Worm (Caenorhabditis elegans) whole organism, L1 larva: Measurements from ENCODE around the gene F35C11.7.

Experiments used
- C16A3.4 ChIP-seq: fragments of 150-350 bp; optimal IDR thresholded peaks from 2 replicates; lab custom pipeline; 2014; ENCODE audit warnings: missing biosample characterization, missing genetic modification characterization
- C34B4.2 ChIP-seq: sonication (generic microtip); optimal IDR thresholded peaks from 2 replicates; lab custom pipeline; 2017; ENCODE audit warnings: mild to moderate bottlenecking, missing genetic modification characterization, missing compliant biosample characterization
- F16B12.6 ChIP-seq: fragments of 150-350 bp; optimal IDR thresholded peaks from 2 replicates; lab custom pipeline; 2014; ENCODE audit warnings: missing biosample characterization, missing genetic modification characterization
- aha-1 ChIP-seq: fragments of 150-350 bp; optimal IDR thresholded peaks from 2 replicates; lab custom pipeline; 2014; ENCODE audit warnings: missing biosample characterization, missing genetic modification characterization
- ama-1 ChIP-seq: fragments of 150-350 bp; optimal IDR thresholded peaks from 2 replicates; lab custom pipeline; 2014
- blmp-1 ChIP-seq: fragments of 150-350 bp; optimal IDR thresholded peaks from 2 replicates; lab custom pipeline; 2014; ENCODE audit warnings: missing biosample characterization, missing genetic modification characterization
- ceh-63 ChIP-seq: fragments of 200-800 bp; sonication (Bioruptor generic); optimal IDR thresholded peaks from 2 replicates; lab custom pipeline; 2018; ENCODE audit warnings: mild to moderate bottlenecking, missing genetic modification characterization, missing compliant biosample characterization
- ceh-8 ChIP-seq: fragments of 200-800 bp; sonication (Bioruptor generic); optimal IDR thresholded peaks from 2 replicates; lab custom pipeline; 2018; ENCODE audit warnings: mild to moderate bottlenecking, missing genetic modification characterization, moderate library complexity, missing compliant biosample characterization
- ceh-82 ChIP-seq, 3 experiments: fragments of 150-350 bp in 1 of 3; sonication (generic microtip) in 2 of 3; optimal IDR thresholded peaks; 2 replicates each; lab custom pipeline; 2014 to 2017; ENCODE audit warnings: missing biosample characterization in 3 of 3, missing genetic modification characterization in 3 of 3
- ceh-88 ChIP-seq: fragments of 200-800 bp; sonication (Bioruptor generic); IDR thresholded peaks from 2 replicates; pipeline ENCODE4 v1.3.6; 2022; ENCODE audit warnings: missing genetic modification characterization, missing compliant biosample characterization
- dpl-1 ChIP-seq, 3 experiments: fragments of 150-350 bp in 2 of 3; sonication (generic microtip) in 1 of 3; optimal IDR thresholded peaks; 2 replicates each; lab custom pipeline; 2014 to 2017; ENCODE audit warnings: missing biosample characterization in 3 of 3, missing genetic modification characterization in 3 of 3, missing genetic modification reagents in 3 of 3
- dsc-1 ChIP-seq: sonication (generic microtip); optimal IDR thresholded peaks from 2 replicates; lab custom pipeline; 2016; ENCODE audit warnings: mild to moderate bottlenecking, missing genetic modification characterization, missing compliant biosample characterization
- egl-13 ChIP-seq: sonication (generic microtip); optimal IDR thresholded peaks from 2 replicates; lab custom pipeline; 2016; ENCODE audit warnings: missing genotype, missing genetic modification reagents, missing genetic modification characterization, missing compliant biosample characterization
- egl-27 ChIP-seq, 2 experiments: fragments of 150-350 bp in 1 of 2; sonication (generic microtip); optimal IDR thresholded peaks; 3 replicates each; lab custom pipeline; 2017 to 2018; ENCODE audit warnings: missing biosample characterization in 2 of 2, missing genetic modification characterization in 2 of 2, missing genetic modification reagents in 2 of 2
- elt-2 ChIP-seq: sonication (generic microtip); optimal IDR thresholded peaks from 2 replicates; lab custom pipeline; 2016; ENCODE audit warnings: missing genetic modification characterization, mild to moderate bottlenecking, inconsistent platforms, missing compliant biosample characterization, missing genetic modification reagents
- elt-3 ChIP-seq, 6 experiments: fragments of 150-350 bp in 1 of 6; sonication (generic microtip); optimal IDR thresholded peaks; 2 replicates each; lab custom pipeline; 2017 to 2018; ENCODE audit warnings: missing biosample characterization in 6 of 6, missing genetic modification characterization in 6 of 6, inconsistent platforms in 1 of 6
- ets-5 ChIP-seq: fragments of 200-800 bp; sonication (Bioruptor generic); IDR thresholded peaks from 2 replicates; pipeline ENCODE4 v1.3.6; 2022; ENCODE audit warnings: missing genetic modification characterization, missing compliant biosample characterization
- fkh-10 ChIP-seq: sonication (generic microtip); optimal IDR thresholded peaks from 2 replicates; lab custom pipeline; 2017; ENCODE audit warnings: missing biosample characterization, missing genetic modification reagents, missing genetic modification characterization
- fkh-4 ChIP-seq: sonication (generic microtip); optimal IDR thresholded peaks from 2 replicates; lab custom pipeline; 2016; ENCODE audit warnings: missing compliant biosample characterization, missing genetic modification characterization, borderline replicate concordance
- fkh-8 ChIP-seq: sonication (generic microtip); optimal IDR thresholded peaks from 2 replicates; lab custom pipeline; 2016; ENCODE audit warnings: mild to moderate bottlenecking, missing genetic modification characterization, missing compliant biosample characterization
- fos-1 ChIP-seq: fragments of 150-350 bp; optimal IDR thresholded peaks from 2 replicates; lab custom pipeline; 2014; ENCODE audit warnings: missing biosample characterization, missing genetic modification characterization
- grh-1 ChIP-seq: fragments of 200-800 bp; sonication (Bioruptor generic); IDR thresholded peaks from 2 replicates; pipeline ENCODE4 v1.3.6; 2022; ENCODE audit warnings: missing genetic modification reagents, missing genetic modification characterization, missing compliant biosample characterization
- hlh-17 ChIP-seq: fragments of 200-800 bp; sonication (Bioruptor generic); optimal IDR thresholded peaks from 2 replicates; lab custom pipeline; 2018; ENCODE audit warnings: missing genetic modification characterization, mild to moderate bottlenecking, missing compliant biosample characterization, moderate library complexity, borderline replicate concordance
- hlh-4 ChIP-seq: sonication (generic microtip); optimal IDR thresholded peaks from 2 replicates; lab custom pipeline; 2016; ENCODE audit warnings: mild to moderate bottlenecking, missing genetic modification characterization, missing compliant biosample characterization
- hpl-2 ChIP-seq: fragments of 150-350 bp; optimal IDR thresholded peaks from 2 replicates; lab custom pipeline; 2014; ENCODE audit warnings: missing biosample characterization, missing genetic modification reagents, missing genetic modification characterization
- isw-1 ChIP-seq: fragments of 200-800 bp; sonication (Bioruptor generic); IDR thresholded peaks from 2 replicates; pipeline ENCODE4 v1.3.6; 2022; ENCODE audit warnings: missing genetic modification characterization, missing compliant biosample characterization
- lin-14 ChIP-seq: fragments of 200-800 bp; sonication (Bioruptor generic); optimal IDR thresholded peaks from 2 replicates; lab custom pipeline; 2018; ENCODE audit warnings: mild to moderate bottlenecking, missing genetic modification characterization, moderate library complexity, missing compliant biosample characterization
- lin-15B ChIP-seq: fragments of 150-350 bp; sonication (generic microtip); optimal IDR thresholded peaks from 3 replicates; lab custom pipeline; 2014; ENCODE audit warnings: missing biosample characterization, missing genetic modification characterization
- lin-35 ChIP-seq, 2 experiments: fragments of 150-350 bp; optimal IDR thresholded peaks; 2 replicates each; lab custom pipeline; 2014; ENCODE audit warnings: missing biosample characterization in 2 of 2, missing genetic modification characterization in 2 of 2, missing genetic modification reagents in 2 of 2
- mef-2 ChIP-seq: fragments of 150-350 bp; optimal IDR thresholded peaks from 2 replicates; lab custom pipeline; 2014; ENCODE audit warnings: missing biosample characterization, missing genetic modification characterization
- mep-1 ChIP-seq: fragments of 150-350 bp; optimal IDR thresholded peaks from 2 replicates; lab custom pipeline; 2014; ENCODE audit warnings: missing biosample characterization, missing genetic modification characterization
- nhr-11 ChIP-seq: fragments of 150-350 bp; optimal IDR thresholded peaks from 2 replicates; lab custom pipeline; 2014; ENCODE audit warnings: missing biosample characterization, missing genetic modification characterization
- nhr-12 ChIP-seq: sonication (generic microtip); optimal IDR thresholded peaks from 2 replicates; lab custom pipeline; 2017; ENCODE audit warnings: missing biosample characterization, missing genetic modification characterization
- nhr-19 ChIP-seq: fragments of 200-800 bp; sonication (Bioruptor generic); conservative IDR thresholded peaks from 2 replicates; pipeline ENCODE4 v1.3.6; 2022; ENCODE audit warnings: missing genetic modification characterization, missing compliant biosample characterization
- nhr-28 ChIP-seq: fragments of 150-350 bp; optimal IDR thresholded peaks from 2 replicates; lab custom pipeline; 2014; ENCODE audit warnings: missing biosample characterization, missing genetic modification characterization
- nhr-47 ChIP-seq: sonication (generic microtip); optimal IDR thresholded peaks from 2 replicates; lab custom pipeline; 2016; ENCODE audit warnings: mild to moderate bottlenecking, missing genetic modification characterization, moderate library complexity, missing compliant biosample characterization
- nhr-85 ChIP-seq: sonication (generic microtip); peaks from one replicate; lab custom pipeline; 2016; ENCODE audit warnings: missing genetic modification characterization, inconsistent platforms, missing compliant biosample characterization
- nhr-90 ChIP-seq: sonication (generic microtip); optimal IDR thresholded peaks from 2 replicates; lab custom pipeline; 2016; ENCODE audit warnings: mild to moderate bottlenecking, missing genetic modification characterization, missing compliant biosample characterization; ENCODE audit not compliant: poor library complexity
- pag-3 ChIP-seq: sonication (generic microtip); optimal IDR thresholded peaks from 2 replicates; lab custom pipeline; 2017; ENCODE audit warnings: missing genetic modification characterization, mild to moderate bottlenecking, missing compliant biosample characterization, antibody characterized with exemption, borderline replicate concordance; ENCODE audit not compliant: insufficient read depth
- pax-3 ChIP-seq: fragments of 200-800 bp; sonication (Bioruptor generic); optimal IDR thresholded peaks from 2 replicates; lab custom pipeline; 2018; ENCODE audit warnings: mild to moderate bottlenecking, missing genetic modification characterization, moderate library complexity, missing compliant biosample characterization
- rnt-1 ChIP-seq: sonication (generic microtip); optimal IDR thresholded peaks from 2 replicates; lab custom pipeline; 2016; ENCODE audit warnings: mild to moderate bottlenecking, missing genetic modification characterization, moderate library complexity, missing compliant biosample characterization
- skn-1 ChIP-seq: fragments of 150-350 bp; optimal IDR thresholded peaks from 2 replicates; lab custom pipeline; 2014; ENCODE audit warnings: missing biosample characterization, missing genetic modification characterization
- snpc-4 ChIP-seq: fragments of 150-350 bp; optimal IDR thresholded peaks from 2 replicates; lab custom pipeline; 2014; ENCODE audit warnings: missing biosample characterization, missing genetic modification characterization
- snu-23 ChIP-seq: sonication (generic microtip); optimal IDR thresholded peaks from 2 replicates; lab custom pipeline; 2016; ENCODE audit warnings: missing genetic modification characterization, missing compliant biosample characterization
- tlp-1 ChIP-seq: fragments of 150-350 bp; optimal IDR thresholded peaks from 2 replicates; lab custom pipeline; 2014; ENCODE audit warnings: missing biosample characterization, missing genetic modification characterization
- unc-130 ChIP-seq: fragments of 150-350 bp; optimal IDR thresholded peaks from 2 replicates; lab custom pipeline; 2017; ENCODE audit warnings: missing biosample characterization, missing genetic modification characterization, inconsistent platforms
- unc-62 ChIP-seq: fragments of 150-350 bp; optimal IDR thresholded peaks from 2 replicates; lab custom pipeline; 2014; ENCODE audit warnings: missing biosample characterization, missing genetic modification reagents, missing genetic modification characterization
- unc-86 ChIP-seq: sonication (generic microtip); optimal IDR thresholded peaks from 2 replicates; lab custom pipeline; 2016; ENCODE audit warnings: missing genetic modification characterization, missing compliant biosample characterization
- unc-98 ChIP-seq: fragments of 200-800 bp; sonication (Bioruptor generic); IDR thresholded peaks from 2 replicates; pipeline ENCODE4 v1.3.6; 2022; ENCODE audit warnings: missing genetic modification characterization, missing compliant biosample characterization
- vab-15 ChIP-seq: sonication (generic microtip); optimal IDR thresholded peaks from 2 replicates; lab custom pipeline; 2017; ENCODE audit warnings: missing genotype, mild to moderate bottlenecking, missing genetic modification characterization, missing compliant biosample characterization
- xbp-1 ChIP-seq: sonication (generic microtip); optimal IDR thresholded peaks from 2 replicates; lab custom pipeline; 2016; ENCODE audit warnings: missing genetic modification characterization, missing compliant biosample characterization
- zag-1 ChIP-seq: fragments of 150-350 bp; optimal IDR thresholded peaks from 2 replicates; lab custom pipeline; 2014; ENCODE audit warnings: missing biosample characterization, missing genetic modification characterization
- zip-4 ChIP-seq: fragments of 200-800 bp; sonication (Bioruptor generic); optimal IDR thresholded peaks from 2 replicates; lab custom pipeline; 2018; ENCODE audit warnings: mild to moderate bottlenecking, missing genetic modification characterization, moderate library complexity, missing compliant biosample characterization
- ztf-4 ChIP-seq: fragments of 150-350 bp; optimal IDR thresholded peaks from 2 replicates; lab custom pipeline; 2014; ENCODE audit warnings: missing biosample characterization, missing genetic modification characterization

Gene F35C11.7

DNA sequence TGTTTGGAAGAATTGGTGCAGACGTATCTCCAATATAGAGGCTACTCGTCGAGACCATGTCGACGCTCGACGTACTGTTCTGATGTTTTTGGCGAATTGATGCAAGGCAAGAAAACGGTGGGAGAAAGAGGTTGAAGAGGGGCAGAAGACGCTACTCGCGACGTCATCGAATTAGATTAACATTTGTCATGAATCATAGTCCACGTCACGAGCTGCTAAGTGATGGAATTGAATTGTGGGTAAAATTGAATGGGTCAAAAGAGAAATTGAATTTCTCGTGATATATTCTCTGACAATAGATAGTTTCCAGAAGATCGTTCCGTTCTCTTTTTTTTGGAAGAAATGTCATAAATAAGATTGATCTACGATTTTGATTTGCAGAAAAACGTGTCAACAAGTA, 3.6 kb downstream of the F35C11.7 start (continued):
- TF ChIP-seq lin-35 (GFP tag; optimal IDR thresholded peaks at IDR 0.05; lab: Kevin White, UChicago) (peak in 1 of 2 experiments; percentile 36), elt-3 (tag; optimal IDR thresholded peaks at IDR 0.05; lab: Kevin White, UChicago) (peak in 1 of 6 experiments; percentile 31), vab-15 (tag; lab: Kevin White, UChicago) (no peak), unc-86 (tag; lab: Kevin White, UChicago) (no peak), dsc-1 (tag; lab: Kevin White, UChicago) (no peak), mep-1 (no peak), rnt-1 (tag; lab: Kevin White, UChicago) (no peak), skn-1 (no peak), ets-5 (GFP tag; lab: Robert Waterston, UW) (no peak), nhr-90 (no peak), unc-130 (tag; lab: Kevin White, UChicago) (peak; percentile 20), hlh-17 (GFP tag; lab: Kevin White, UChicago) (no peak), blmp-1 (peak; percentile 36), unc-62 (GFP tag; lab: Kevin White, UChicago) (no peak), elt-2 (no peak), nhr-19 (GFP tag; lab: Robert Waterston, UW) (no peak), lin-14 (GFP tag; lab: Kevin White, UChicago) (peak; percentile 54), tlp-1 (tag; lab: Kevin White, UChicago) (no peak), xbp-1 (tag; lab: Kevin White, UChicago) (no peak), C16A3.4 (tag; lab: Kevin White, UChicago) (no peak), ceh-8 (GFP tag; lab: Kevin White, UChicago) (no peak), lin-15B (no peak), nhr-11 (tag; lab: Kevin White, UChicago) (no peak), ceh-88 (GFP tag; lab: Robert Waterston, UW) (no peak), nhr-28 (tag; lab: Kevin White, UChicago) (no peak), snpc-4 (tag; lab: Kevin White, UChicago) (no peak), snu-23 (peak; percentile 43), fkh-10 (GFP tag; lab: Kevin White, UChicago) (no peak), nhr-85 (tag; lab: Kevin White, UChicago) (peak; percentile 94), ceh-63 (GFP tag; lab: Kevin White, UChicago) (no peak), dpl-1 (GFP tag; optimal IDR thresholded peaks at IDR 0.05; lab: Kevin White, UChicago) (no peak), nhr-47 (tag; lab: Kevin White, UChicago) (no peak), F16B12.6 (no peak), pax-3 (tag; lab: Kevin White, UChicago) (no peak), nhr-12 (tag; lab: Kevin White, UChicago) (no peak), ztf-4 (tag; lab: Kevin White, UChicago) (no peak), fos-1 (tag; lab: Kevin White, UChicago) (no peak), unc-98 (no peak), isw-1 (no peak), grh-1 (GFP tag; lab: Robert Waterston, UW) (no peak), ceh-82 (tag; optimal IDR thresholded peaks at IDR 0.05; lab: Kevin White, UChicago) (no peak), mef-2 (no peak), zip-4 (GFP tag; lab: Kevin White, UChicago) (no peak), egl-13 (tag; lab: Kevin White, UChicago) (no peak), fkh-8 (tag; lab: Kevin White, UChicago) (no peak), zag-1 (tag; lab: Kevin White, UChicago) (no peak), hlh-4 (no peak), egl-27 (tag; optimal IDR thresholded peaks at IDR 0.05; lab: Kevin White, UChicago) (no peak), ama-1 (lab: Kevin White, UChicago) (no peak), aha-1 (tag; lab: Kevin White, UChicago) (no peak), fkh-4 (tag; lab: Kevin White, UChicago) (no peak), hpl-2 (GFP tag; lab: Kevin White, UChicago) (no peak), C34B4.2 (no peak), pag-3 (no peak)
- TF ChIP-seq, all 84 proteins: peak for 10
